Worm (Caenorhabditis elegans) whole organism, late embryonic: ENCODE data around the gene klp-13.

Experiments
- C38D4.7 ChIP-seq: fragments of 200-800 bp; sonication (Bioruptor generic); optimal IDR thresholded peaks from 2 replicates; lab custom pipeline; 2018; ENCODE audit warnings: mild to moderate bottlenecking, missing genetic modification characterization, moderate library complexity, missing compliant biosample characterization
- K02D7.2 ChIP-seq: sonication (generic microtip); optimal IDR thresholded peaks from 2 replicates; lab custom pipeline; 2017; ENCODE audit warnings: mild to moderate bottlenecking, missing genetic modification characterization, missing compliant biosample characterization
- K09A11.1 ChIP-seq: sonication (generic microtip); optimal IDR thresholded peaks from 2 replicates; lab custom pipeline; 2017; ENCODE audit warnings: antibody characterized with exemption, mild to moderate bottlenecking, missing genetic modification characterization, missing compliant biosample characterization; ENCODE audit not compliant: insufficient read depth
- T23F11.4 ChIP-seq: fragments of 200-800 bp; sonication (Bioruptor generic); optimal IDR thresholded peaks from 2 replicates; lab custom pipeline; 2018; ENCODE audit warnings: mild to moderate bottlenecking, missing genetic modification characterization, missing compliant biosample characterization
- ama-1 ChIP-seq: fragments of 150-350 bp; optimal IDR thresholded peaks from 2 replicates; lab custom pipeline; 2014
- ceh-18 ChIP-seq: sonication (generic microtip); optimal IDR thresholded peaks from 2 replicates; lab custom pipeline; 2016; ENCODE audit warnings: missing genetic modification characterization, missing compliant biosample characterization
- ceh-19 ChIP-seq: fragments of 200-800 bp; sonication (Bioruptor generic); optimal IDR thresholded peaks from 2 replicates; lab custom pipeline; 2018; ENCODE audit warnings: mild to moderate bottlenecking, missing genetic modification characterization, missing compliant biosample characterization
- ceh-2 ChIP-seq: sonication (generic microtip); optimal IDR thresholded peaks from 2 replicates; lab custom pipeline; 2016; ENCODE audit warnings: missing genotype, missing genetic modification characterization, missing compliant biosample characterization
- ceh-30 ChIP-seq: fragments of 150-350 bp; optimal IDR thresholded peaks from 2 replicates; lab custom pipeline; 2014; ENCODE audit warnings: missing biosample characterization, missing genetic modification characterization
- ceh-31 ChIP-seq: sonication (generic microtip); optimal IDR thresholded peaks from 2 replicates; lab custom pipeline; 2016; ENCODE audit warnings: missing genetic modification characterization, missing compliant biosample characterization
- ceh-34 ChIP-seq: sonication (generic microtip); optimal IDR thresholded peaks from 2 replicates; lab custom pipeline; 2016; ENCODE audit warnings: mild to moderate bottlenecking, missing genetic modification characterization, missing compliant biosample characterization
- ceh-45 ChIP-seq: fragments of 200-800 bp; sonication (Bioruptor generic); IDR thresholded peaks from 2 replicates; pipeline ENCODE4 v1.3.6; 2022; ENCODE audit warnings: missing genetic modification reagents, missing genetic modification characterization, missing compliant biosample characterization
- ceh-48 ChIP-seq: sonication (generic microtip); optimal IDR thresholded peaks from 2 replicates; lab custom pipeline; 2016; ENCODE audit warnings: missing genetic modification characterization, inconsistent platforms, missing compliant biosample characterization
- ceh-6 ChIP-seq: fragments of 200-800 bp; sonication (Bioruptor generic); optimal IDR thresholded peaks from 2 replicates; lab custom pipeline; 2018; ENCODE audit warnings: mild to moderate bottlenecking, missing genetic modification characterization, missing compliant biosample characterization
- ceh-9 ChIP-seq: sonication (generic microtip); optimal IDR thresholded peaks from 2 replicates; lab custom pipeline; 2016; ENCODE audit warnings: mild to moderate bottlenecking, missing genetic modification characterization, inconsistent platforms, missing compliant biosample characterization
- dmd-4 ChIP-seq: sonication (generic microtip); optimal IDR thresholded peaks from 2 replicates; lab custom pipeline; 2016; ENCODE audit warnings: borderline replicate concordance, missing genetic modification characterization, missing compliant biosample characterization
- elt-2 ChIP-seq: sonication (generic microtip); optimal IDR thresholded peaks from 2 replicates; lab custom pipeline; 2016; ENCODE audit warnings: missing genetic modification reagents, missing genetic modification characterization, missing compliant biosample characterization
- ets-4 ChIP-seq: sonication (generic microtip); optimal IDR thresholded peaks from 2 replicates; lab custom pipeline; 2016; ENCODE audit warnings: missing genetic modification characterization, missing compliant biosample characterization
- eyg-1 ChIP-seq: sonication (generic microtip); optimal IDR thresholded peaks from 2 replicates; lab custom pipeline; 2016; ENCODE audit warnings: missing genotype, missing genetic modification characterization, missing compliant biosample characterization
- fkh-10 ChIP-seq: fragments of 150-350 bp; optimal IDR thresholded peaks from 2 replicates; lab custom pipeline; 2014; ENCODE audit warnings: missing biosample characterization, missing genetic modification reagents, missing genetic modification characterization
- fkh-6 ChIP-seq: sonication (generic microtip); optimal IDR thresholded peaks from 2 replicates; lab custom pipeline; 2016; ENCODE audit warnings: missing genetic modification characterization, missing compliant biosample characterization
- hlh-15 ChIP-seq: sonication (generic microtip); optimal IDR thresholded peaks from 2 replicates; lab custom pipeline; 2016; ENCODE audit warnings: missing genetic modification characterization, missing compliant biosample characterization
- hlh-6 ChIP-seq: sonication (generic microtip); optimal IDR thresholded peaks from 2 replicates; lab custom pipeline; 2016; ENCODE audit warnings: missing genotype, missing genetic modification characterization, missing compliant biosample characterization
- lin-11 ChIP-seq: fragments of 200-800 bp; sonication (Bioruptor generic); optimal IDR thresholded peaks from 2 replicates; lab custom pipeline; 2018; ENCODE audit warnings: mild to moderate bottlenecking, missing genetic modification characterization, missing compliant biosample characterization
- madf-2 ChIP-seq: sonication (generic microtip); optimal IDR thresholded peaks from 2 replicates; lab custom pipeline; 2017; ENCODE audit warnings: missing genetic modification characterization, missing compliant biosample characterization
- npax-4 ChIP-seq: sonication (generic microtip); optimal IDR thresholded peaks from 2 replicates; lab custom pipeline; 2016; ENCODE audit warnings: missing genetic modification characterization, missing compliant biosample characterization
- odd-2 ChIP-seq: sonication (generic microtip); optimal IDR thresholded peaks from 2 replicates; lab custom pipeline; 2017; ENCODE audit warnings: antibody characterized with exemption, mild to moderate bottlenecking, missing genetic modification characterization, missing compliant biosample characterization
- pag-3 ChIP-seq: sonication (generic microtip); optimal IDR thresholded peaks from 2 replicates; lab custom pipeline; 2016; ENCODE audit warnings: missing compliant biosample characterization, missing genetic modification characterization, borderline replicate concordance
- pat-9 ChIP-seq: fragments of 200-800 bp; sonication (Bioruptor generic); optimal IDR thresholded peaks from 2 replicates; lab custom pipeline; 2018; ENCODE audit warnings: mild to moderate bottlenecking, missing genetic modification characterization, moderate library complexity, missing compliant biosample characterization
- pha-2 ChIP-seq: sonication (generic microtip); optimal IDR thresholded peaks from 2 replicates; lab custom pipeline; 2017; ENCODE audit warnings: mild to moderate bottlenecking, missing genetic modification characterization, missing compliant biosample characterization
- pqm-1 ChIP-seq: sonication (generic microtip); optimal IDR thresholded peaks from 2 replicates; lab custom pipeline; 2016; ENCODE audit warnings: missing genetic modification characterization, missing compliant biosample characterization
- pros-1 ChIP-seq: fragments of 150-350 bp; optimal IDR thresholded peaks from 2 replicates; lab custom pipeline; 2014; ENCODE audit warnings: missing biosample characterization, missing genetic modification reagents, missing genetic modification characterization
- rnt-1 ChIP-seq: sonication (generic microtip); optimal IDR thresholded peaks from 2 replicates; lab custom pipeline; 2016; ENCODE audit warnings: missing genetic modification characterization, missing compliant biosample characterization
- sdc-2 ChIP-seq: sonication (generic microtip); optimal IDR thresholded peaks from 2 replicates; lab custom pipeline; 2016; ENCODE audit warnings: missing genotype, missing genetic modification characterization, missing compliant biosample characterization
- sox-2 ChIP-seq: fragments of 200-800 bp; sonication (Bioruptor generic); IDR thresholded peaks from 2 replicates; pipeline ENCODE4 v1.3.6; 2022; ENCODE audit warnings: missing genetic modification reagents, missing genetic modification characterization, missing compliant biosample characterization
- ttx-3 ChIP-seq: sonication (generic microtip); optimal IDR thresholded peaks from 2 replicates; lab custom pipeline; 2016; ENCODE audit warnings: missing genetic modification reagents, missing genetic modification characterization, missing compliant biosample characterization
- unc-3 ChIP-seq, 2 experiments: fragments of 200-800 bp in 1 of 2; sonication (Bioruptor generic) in 1 of 2; sonication (generic microtip) in 1 of 2; conservative IDR thresholded peaks in 1 of 2; optimal IDR thresholded peaks in 1 of 2; 2 replicates each; pipeline versions ENCODE4 v1.3.6 to Lab custom; 2016 to 2022; ENCODE audit warnings: missing compliant biosample characterization in 2 of 2, missing genetic modification characterization in 2 of 2, missing genetic modification reagents in 1 of 2
- unc-55 ChIP-seq: sonication (generic microtip); optimal IDR thresholded peaks from 2 replicates; lab custom pipeline; 2017; ENCODE audit warnings: missing biosample characterization, missing genetic modification reagents, missing genetic modification characterization
- unc-86 ChIP-seq: sonication (generic microtip); optimal IDR thresholded peaks from 2 replicates; lab custom pipeline; 2016; ENCODE audit warnings: missing genetic modification characterization, missing compliant biosample characterization
- ztf-16 ChIP-seq: sonication (generic microtip); optimal IDR thresholded peaks from 2 replicates; lab custom pipeline; 2017; ENCODE audit warnings: missing genetic modification characterization, missing compliant biosample characterization

klp-13 gene

DNA sequence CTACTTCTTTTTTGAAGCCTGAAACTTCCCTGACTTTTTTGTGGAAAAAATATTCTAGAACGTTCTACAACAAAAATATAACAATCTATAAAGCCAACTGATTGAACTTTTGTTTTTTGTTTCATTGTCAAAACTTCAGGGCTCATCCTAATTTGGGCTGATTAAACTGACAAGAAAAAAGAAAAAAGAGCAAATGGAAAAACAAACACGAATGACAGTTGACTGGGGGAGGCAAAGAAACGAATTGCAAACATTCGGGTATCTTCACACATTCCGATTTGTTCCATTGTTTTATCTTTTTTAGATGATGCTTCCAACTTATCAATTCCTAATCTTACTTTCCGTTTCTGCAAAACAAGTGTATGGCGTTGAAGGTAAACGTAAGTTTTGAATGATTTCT, 49.3 kb upstream of the klp-13 start, which contains the start of gene C46F4.3:
Gene C46F4.3, plus strand, starts transcription at position 301 of the 400 bp plus-strand sequence.
- no peak for TF ChIP-seq C38D4.7 (GFP tag; lab: Kevin White, UChicago)
- TF ChIP-seq pros-1 (tag; lab: Kevin White, UChicago) = no peak
- TF ChIP-seq ztf-16 (tag; lab: Kevin White, UChicago) = no peak
- TF ChIP-seq ceh-2 = no peak
- no peak for TF ChIP-seq ama-1 (lab: Kevin White, UChicago)
- no peak for TF ChIP-seq pag-3
- TF ChIP-seq ttx-3 (tag; lab: Kevin White, UChicago) = no peak
- TF ChIP-seq ceh-19 (GFP tag; lab: Kevin White, UChicago) = no peak
- TF ChIP-seq lin-11 (tag; lab: Kevin White, UChicago) = no peak
- no peak for TF ChIP-seq pqm-1 (tag; lab: Kevin White, UChicago)
- TF ChIP-seq T23F11.4 (GFP tag; lab: Kevin White, UChicago) = no peak
- no peak for TF ChIP-seq unc-86 (tag; lab: Kevin White, UChicago)
- TF ChIP-seq ceh-31 (tag; lab: Kevin White, UChicago) = no peak
- no peak for TF ChIP-seq ceh-9
- no peak for TF ChIP-seq unc-55 (GFP tag; lab: Kevin White, UChicago)
- TF ChIP-seq fkh-6 = no peak

DNA sequence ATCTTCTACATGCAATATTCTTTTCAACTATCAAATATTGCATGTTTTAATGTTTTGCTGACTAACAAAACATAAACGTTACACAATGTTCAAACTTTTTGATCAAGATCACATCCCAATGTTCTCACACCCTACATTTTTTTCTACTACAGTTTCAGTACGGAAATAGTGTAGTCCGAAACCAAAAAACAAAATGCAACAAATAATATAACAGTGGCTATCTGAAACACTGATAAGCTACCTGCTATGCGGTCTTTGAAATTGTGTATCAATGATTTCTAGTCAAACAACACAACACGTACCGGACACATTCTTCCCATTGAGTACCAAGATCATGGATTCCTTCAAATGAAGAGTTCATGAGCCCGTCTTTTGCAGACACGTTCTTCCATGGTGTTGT, 43.5 kb upstream of the klp-13 start:
- TF ChIP-seq ceh-9 = no peak
- no peak for TF ChIP-seq ceh-18
- TF ChIP-seq K09A11.1 (tag; lab: Kevin White, UChicago) = no peak
- TF ChIP-seq ceh-48 (tag; lab: Kevin White, UChicago) = no peak
- TF ChIP-seq dmd-4 = no peak
- no peak for TF ChIP-seq hlh-15 (tag; lab: Kevin White, UChicago)
- no peak for TF ChIP-seq ztf-16 (tag; lab: Kevin White, UChicago)
- TF ChIP-seq hlh-6 (tag; lab: Kevin White, UChicago) = no peak
- TF ChIP-seq rnt-1 = no peak
- no peak for TF ChIP-seq lin-11 (tag; lab: Kevin White, UChicago)
- no peak for TF ChIP-seq ceh-6
- no peak for TF ChIP-seq pqm-1 (tag; lab: Kevin White, UChicago)
- no peak for TF ChIP-seq elt-2 (tag; lab: Kevin White, UChicago)
- no peak for TF ChIP-seq pros-1 (tag; lab: Kevin White, UChicago)

DNA sequence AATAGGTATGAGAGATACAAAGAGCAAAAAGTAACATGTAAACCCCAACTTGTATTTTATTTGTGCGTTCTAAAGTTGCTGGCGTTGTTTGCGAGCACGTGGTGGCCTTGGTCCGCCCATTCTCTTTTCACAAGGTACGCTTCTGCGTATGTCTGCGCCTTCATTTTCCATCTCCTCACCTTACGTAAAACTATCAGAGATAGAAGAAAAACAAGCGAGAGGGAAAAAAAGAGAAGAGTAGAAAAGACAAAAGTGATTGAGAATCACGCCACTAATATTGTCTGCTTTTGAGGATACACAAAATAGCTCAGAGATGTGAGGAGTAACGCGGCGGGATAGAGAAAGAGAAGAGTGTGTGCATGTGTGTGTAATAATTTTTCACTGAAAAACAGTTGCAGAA, 42.6 kb upstream of the klp-13 start:
- TF ChIP-seq ceh-18 (peak; percentile 78), C38D4.7 (GFP tag; lab: Kevin White, UChicago) (no peak)

DNA sequence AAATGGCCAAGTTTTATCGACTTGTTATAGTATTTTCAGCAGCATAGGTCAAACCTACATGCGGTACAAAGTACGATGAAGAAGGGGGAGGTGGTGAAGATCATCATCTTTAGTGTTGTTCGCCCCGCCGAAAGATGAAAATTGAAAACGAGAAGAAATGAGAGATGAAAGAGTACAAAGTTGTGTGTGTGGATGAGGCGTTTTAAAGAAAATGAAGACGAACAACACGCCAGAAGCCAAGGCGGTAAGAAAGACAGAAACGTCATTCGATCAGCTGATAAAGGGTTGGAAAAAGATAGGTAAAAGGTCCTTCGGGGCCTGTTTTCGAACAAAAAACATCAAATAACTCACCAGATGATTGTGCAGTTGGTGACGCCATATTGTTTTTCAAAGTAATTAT, 40.9 kb upstream of the klp-13 start:
- TF ChIP-seq ets-4 (tag; lab: Kevin White, UChicago) (no peak), unc-55 (GFP tag; lab: Kevin White, UChicago) (no peak), pat-9 (tag; lab: Kevin White, UChicago) (no peak), sox-2 (GFP tag; lab: Robert Waterston, UW) (no peak), hlh-6 (tag; lab: Kevin White, UChicago) (no peak), madf-2 (no peak), unc-3 (GFP tag; conservative IDR thresholded peaks at IDR 0.05; lab: Robert Waterston, UW) (no peak), unc-3 (tag; optimal IDR thresholded peaks at IDR 0.05; lab: Kevin White, UChicago) (no peak), K09A11.1 (tag; lab: Kevin White, UChicago) (no peak), ceh-34 (tag; lab: Kevin White, UChicago) (no peak), ttx-3 (tag; lab: Kevin White, UChicago) (no peak), pha-2 (tag; lab: Kevin White, UChicago) (no peak), K02D7.2 (tag; lab: Kevin White, UChicago) (no peak)

DNA sequence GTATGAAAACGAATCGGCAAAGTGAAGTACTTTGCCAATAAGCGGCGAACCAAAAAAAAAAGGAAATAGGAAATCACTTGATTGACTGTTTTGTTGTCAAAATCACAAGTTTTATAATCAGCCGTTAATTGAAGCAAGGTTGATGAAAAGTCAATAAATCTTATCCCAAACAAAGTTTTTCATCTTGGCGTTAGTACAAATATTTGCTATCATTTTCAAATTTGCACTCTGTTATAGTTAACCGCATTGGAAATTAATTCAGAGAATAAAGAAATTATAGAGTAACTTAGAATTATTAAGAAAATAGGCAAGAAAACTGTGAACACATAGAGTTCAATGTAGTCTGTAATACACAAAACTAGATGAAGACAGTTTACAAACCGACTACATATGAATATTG, 40.3 kb upstream of the klp-13 start, which contains the start of gene acs-17:
Gene acs-17, minus strand, starts transcription at position 23 of the 400 bp plus-strand sequence.
- TF ChIP-seq ceh-45 = no peak
- TF ChIP-seq fkh-6 = no peak
- TF ChIP-seq unc-3 (GFP tag; conservative IDR thresholded peaks at IDR 0.05; lab: Robert Waterston, UW) = no peak
- no peak for TF ChIP-seq unc-3 (tag; optimal IDR thresholded peaks at IDR 0.05; lab: Kevin White, UChicago)
- no peak for TF ChIP-seq ceh-30
- TF ChIP-seq sdc-2 (tag; lab: Kevin White, UChicago) = no peak
- TF ChIP-seq odd-2 (tag; lab: Kevin White, UChicago) = no peak
- no peak for TF ChIP-seq ceh-6
- no peak for TF ChIP-seq fkh-10 (GFP tag; lab: Kevin White, UChicago)
- TF ChIP-seq unc-55 (GFP tag; lab: Kevin White, UChicago) = no peak
- no peak for TF ChIP-seq K09A11.1 (tag; lab: Kevin White, UChicago)
- no peak for TF ChIP-seq npax-4
- no peak for TF ChIP-seq lin-11 (tag; lab: Kevin White, UChicago)
- no peak for TF ChIP-seq K02D7.2 (tag; lab: Kevin White, UChicago)
- TF ChIP-seq eyg-1 (tag; lab: Kevin White, UChicago) = no peak
- TF ChIP-seq ceh-19 (GFP tag; lab: Kevin White, UChicago) = no peak
